Fruit fly (Drosophila melanogaster) whole organism: Measurements from ENCODE around the gene Adhr.

Experiments used
- CG8478 ChIP-seq: fragments of >200 bp; optimal IDR thresholded peaks from 2 replicates; lab custom pipeline; 2018; ENCODE audit warnings: inconsistent platforms
- Dll ChIP-seq: fragments of >200 bp; optimal IDR thresholded peaks from 2 replicates; lab custom pipeline; 2017
- EcR ChIP-seq, 2 experiments: fragments of >200 bp; optimal IDR thresholded peaks; 2 replicates each; lab custom pipeline; 2017; ENCODE audit warnings: missing biosample characterization in 2 of 2, missing genetic modification characterization in 2 of 2, missing genetic modification reagents in 2 of 2
- pan ChIP-seq: fragments of >200 bp; optimal IDR thresholded peaks from 2 replicates; lab custom pipeline; 2017
- psq ChIP-seq: fragments of >200 bp; optimal IDR thresholded peaks from 2 replicates; lab custom pipeline; 2017
- usp ChIP-seq: fragments of >200 bp; optimal IDR thresholded peaks from 2 replicates; lab custom pipeline; 2017; ENCODE audit warnings: missing biosample characterization, missing genetic modification characterization, mixed read lengths

DNA sequence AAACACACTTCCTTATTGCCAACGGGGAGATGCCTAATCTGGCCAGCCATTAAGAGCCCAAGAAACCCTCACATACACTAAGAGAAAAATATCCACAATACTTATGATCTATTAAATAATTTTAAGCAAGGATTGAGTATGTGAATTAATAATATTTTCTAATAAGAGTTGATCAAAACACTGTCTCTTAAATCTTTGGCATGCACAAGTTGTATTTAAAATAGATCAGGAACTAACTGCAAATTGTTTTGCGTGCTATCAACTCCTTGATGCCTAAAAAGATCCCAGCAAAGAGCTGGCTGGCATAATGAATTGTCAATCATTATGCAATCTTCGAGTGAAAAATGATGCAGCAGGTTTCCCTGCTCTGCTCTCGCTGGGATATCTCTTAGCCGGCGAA, 11.8 kb downstream of the Adhr start:
- no peak for TF ChIP-seq usp (GFP tag; lab: Kevin White, UChicago)
- no peak for TF ChIP-seq psq (lab: Kevin White, UChicago)
- TF ChIP-seq CG8478 (lab: Kevin White, UChicago) = no peak
- TF ChIP-seq EcR (GFP tag; optimal IDR thresholded peaks at IDR 0.05; lab: Kevin White, UChicago) = no peak
- no peak for TF ChIP-seq Dll (lab: Kevin White, UChicago)
- no peak for TF ChIP-seq pan (lab: Kevin White, UChicago)
